Worm (Caenorhabditis elegans) whole organism, young adult: ENCODE results near the gene pho-5.

Source experiments
- B0336.3 ChIP-seq: fragments of 200-800 bp; sonication (Bioruptor generic); IDR thresholded peaks from 2 replicates; pipeline ENCODE4 v1.3.6; 2022; ENCODE audit warnings: missing genetic modification characterization, missing compliant biosample characterization
- C06A6.2 ChIP-seq: fragments of 200-800 bp; sonication (Bioruptor generic); conservative IDR thresholded peaks from 2 replicates; pipeline ENCODE4 v1.3.6; 2022; ENCODE audit warnings: missing genetic modification characterization, missing compliant biosample characterization
- C17E4.6 ChIP-seq: fragments of 200-800 bp; sonication (Bioruptor generic); IDR thresholded peaks from 2 replicates; pipeline ENCODE4 v1.3.6; 2022; ENCODE audit warnings: missing genetic modification reagents, missing genetic modification characterization, missing compliant biosample characterization
- F33H1.4 ChIP-seq: fragments of 200-800 bp; sonication (Bioruptor generic); IDR thresholded peaks from 2 replicates; pipeline ENCODE4 v1.3.6; 2022; ENCODE audit warnings: missing genetic modification reagents, missing genetic modification characterization, missing compliant biosample characterization
- F49E8.2 ChIP-seq: sonication (generic microtip); optimal IDR thresholded peaks from 3 replicates; lab custom pipeline; 2017; ENCODE audit warnings: missing genetic modification characterization, mild to moderate bottlenecking, missing compliant biosample characterization, antibody characterized with exemption, moderate library complexity; ENCODE audit not compliant: insufficient read depth
- K11D2.4 ChIP-seq: fragments of 200-800 bp; sonication (Bioruptor generic); IDR thresholded peaks from 2 replicates; pipeline ENCODE4 v1.3.6; 2022; ENCODE audit warnings: missing genetic modification reagents, missing genetic modification characterization, missing compliant biosample characterization
- T07F8.4 ChIP-seq: sonication (generic microtip); optimal IDR thresholded peaks from 2 replicates; lab custom pipeline; 2016; ENCODE audit warnings: mild to moderate bottlenecking, missing genetic modification characterization, moderate library complexity, missing compliant biosample characterization
- Y67H2A.10 ChIP-seq: fragments of 200-800 bp; sonication (Bioruptor generic); conservative IDR thresholded peaks from 2 replicates; pipeline ENCODE4 v1.3.6; 2022; ENCODE audit warnings: missing genetic modification reagents, missing genetic modification characterization, missing compliant biosample characterization
- attf-6 ChIP-seq: fragments of 200-800 bp; sonication (Bioruptor generic); IDR thresholded peaks from 2 replicates; pipeline ENCODE4 v1.3.6; 2022; ENCODE audit warnings: missing genetic modification reagents, missing genetic modification characterization, missing compliant biosample characterization
- bed-2 ChIP-seq: fragments of 200-800 bp; sonication (Bioruptor generic); IDR thresholded peaks from 2 replicates; pipeline ENCODE4 v1.3.6; 2022; ENCODE audit warnings: missing genetic modification reagents, missing genetic modification characterization, missing compliant biosample characterization
- ccch-3 ChIP-seq: fragments of 200-800 bp; sonication (Bioruptor generic); optimal IDR thresholded peaks from 2 replicates; lab custom pipeline; 2018; ENCODE audit warnings: mild to moderate bottlenecking, missing genetic modification characterization, missing compliant biosample characterization
- ceh-100 ChIP-seq: fragments of 200-800 bp; sonication (Bioruptor generic); IDR thresholded peaks from 2 replicates; pipeline ENCODE4 v1.3.6; 2022; ENCODE audit warnings: missing genetic modification reagents, missing genetic modification characterization, missing compliant biosample characterization
- ceh-91 ChIP-seq: fragments of 200-800 bp; sonication (Bioruptor generic); IDR thresholded peaks from 2 replicates; pipeline ENCODE4 v1.3.6; 2022; ENCODE audit warnings: missing genetic modification reagents, missing genetic modification characterization, missing compliant biosample characterization
- chd-7 ChIP-seq: sonication (generic microtip); optimal IDR thresholded peaks from 2 replicates; lab custom pipeline; 2016; ENCODE audit warnings: mild to moderate bottlenecking, missing genetic modification characterization, moderate library complexity, missing compliant biosample characterization
- die-1 ChIP-seq: sonication (generic microtip); optimal IDR thresholded peaks from 2 replicates; lab custom pipeline; 2016; ENCODE audit warnings: missing genotype, mild to moderate bottlenecking, missing genetic modification characterization, missing compliant biosample characterization
- dox-1 ChIP-seq: fragments of 200-800 bp; sonication (Bioruptor generic); IDR thresholded peaks from 2 replicates; pipeline ENCODE4 v1.3.6; 2022; ENCODE audit warnings: missing genetic modification reagents, missing genetic modification characterization, missing compliant biosample characterization
- dpl-1 ChIP-seq: fragments of 150-350 bp; optimal IDR thresholded peaks from 2 replicates; lab custom pipeline; 2014; ENCODE audit warnings: missing biosample characterization, missing genetic modification reagents, missing genetic modification characterization
- efl-1 ChIP-seq: fragments of 150-350 bp; optimal IDR thresholded peaks from 2 replicates; lab custom pipeline; 2014; ENCODE audit warnings: missing biosample characterization, missing genetic modification reagents, missing genetic modification characterization
- fkh-3 ChIP-seq: sonication (generic microtip); optimal IDR thresholded peaks from 2 replicates; lab custom pipeline; 2016; ENCODE audit warnings: mild to moderate bottlenecking, missing genetic modification characterization, missing compliant biosample characterization
- him-1 ChIP-seq: sonication (generic microtip); optimal IDR thresholded peaks from 2 replicates; lab custom pipeline; 2016; ENCODE audit warnings: missing genotype, missing genetic modification reagents, missing genetic modification characterization, missing compliant biosample characterization
- hlh-12 ChIP-seq: sonication (generic microtip); optimal IDR thresholded peaks from 2 replicates; lab custom pipeline; 2016; ENCODE audit warnings: missing genetic modification characterization, missing compliant biosample characterization
- hmg-1.2 ChIP-seq: fragments of 200-800 bp; sonication (Bioruptor generic); IDR thresholded peaks from 2 replicates; pipeline ENCODE4 v1.3.6; 2022; ENCODE audit warnings: missing genetic modification reagents, missing genetic modification characterization, missing compliant biosample characterization
- lin-35 ChIP-seq, 3 experiments: fragments of 150-350 bp in 2 of 3; sonication (generic microtip) in 1 of 3; optimal IDR thresholded peaks; 2 replicates each; lab custom pipeline; 2014 to 2018; ENCODE audit warnings: missing biosample characterization in 3 of 3, missing genetic modification characterization in 3 of 3, missing genetic modification reagents in 3 of 3
- lin-54 ChIP-seq: fragments of 200-800 bp; sonication (Bioruptor generic); optimal IDR thresholded peaks from 2 replicates; lab custom pipeline; 2018; ENCODE audit warnings: mild to moderate bottlenecking, missing genetic modification characterization, missing compliant biosample characterization
- lir-1 ChIP-seq: fragments of 200-800 bp; sonication (Bioruptor generic); conservative IDR thresholded peaks from 2 replicates; pipeline ENCODE4 v1.3.6; 2022; ENCODE audit warnings: missing genetic modification reagents, missing genetic modification characterization, missing compliant biosample characterization
- madf-10 ChIP-seq: sonication (generic microtip); optimal IDR thresholded peaks from 2 replicates; lab custom pipeline; 2016; ENCODE audit warnings: mild to moderate bottlenecking, missing genetic modification characterization, missing compliant biosample characterization
- madf-3 ChIP-seq: fragments of 200-800 bp; sonication (Bioruptor generic); IDR thresholded peaks from 2 replicates; pipeline ENCODE4 v1.3.6; 2022; ENCODE audit warnings: missing genetic modification reagents, missing genetic modification characterization, missing compliant biosample characterization
- mcd-1 ChIP-seq: fragments of 200-800 bp; sonication (Bioruptor generic); IDR thresholded peaks from 2 replicates; pipeline ENCODE4 v1.3.6; 2022; ENCODE audit warnings: missing genetic modification reagents, missing genetic modification characterization, missing compliant biosample characterization
- nfya-1 ChIP-seq: sonication (generic microtip); optimal IDR thresholded peaks from 2 replicates; lab custom pipeline; 2017; ENCODE audit warnings: antibody characterized with exemption, missing compliant biosample characterization, missing genetic modification characterization, borderline replicate concordance; ENCODE audit not compliant: insufficient read depth
- nhr-90 ChIP-seq: sonication (generic microtip); optimal IDR thresholded peaks from 2 replicates; lab custom pipeline; 2016; ENCODE audit warnings: missing genotype, mild to moderate bottlenecking, missing genetic modification characterization, missing compliant biosample characterization
- pbrm-1 ChIP-seq: fragments of 200-800 bp; sonication (Bioruptor generic); IDR thresholded peaks from 2 replicates; pipeline ENCODE4 v1.3.6; 2022; ENCODE audit warnings: missing genetic modification reagents, missing genetic modification characterization, missing compliant biosample characterization
- rcor-1 ChIP-seq: fragments of 200-800 bp; sonication (Bioruptor generic); IDR thresholded peaks from 2 replicates; pipeline ENCODE4 v1.3.6; 2022; ENCODE audit warnings: missing genetic modification reagents, missing genetic modification characterization, missing compliant biosample characterization
- repo-1 ChIP-seq: sonication (generic microtip); optimal IDR thresholded peaks from 2 replicates; lab custom pipeline; 2017; ENCODE audit warnings: mild to moderate bottlenecking, missing genetic modification characterization, missing compliant biosample characterization
- rpc-1 ChIP-seq, 2 experiments: fragments of 150-350 bp in 1 of 2; sonication (generic microtip) in 1 of 2; optimal IDR thresholded peaks; 2 replicates each; lab custom pipeline; 2014 to 2018; ENCODE audit warnings: missing biosample characterization in 1 of 2, missing genetic modification characterization in 1 of 2, missing genetic modification reagents in 1 of 2, missing genotype in 1 of 2
- snpc-1.3 ChIP-seq: sonication (generic microtip); optimal IDR thresholded peaks from 2 replicates; lab custom pipeline; 2017; ENCODE audit warnings: missing genetic modification characterization, mild to moderate bottlenecking, missing compliant biosample characterization, antibody characterized with exemption, moderate library complexity, missing genotype, missing genetic modification reagents; ENCODE audit not compliant: insufficient read depth
- snpc-4 ChIP-seq, 5 experiments: fragments of 150-350 bp in 1 of 5; sonication (generic microtip) in 4 of 5; optimal IDR thresholded peaks; 2 replicates each; lab custom pipeline; 2014 to 2018; ENCODE audit warnings: missing genetic modification characterization in 5 of 5, missing biosample characterization in 3 of 5, antibody characterized with exemption in 2 of 5, mild to moderate bottlenecking in 2 of 5, missing compliant biosample characterization in 2 of 5, missing genotype in 2 of 5, moderate library complexity in 2 of 5, missing genetic modification reagents in 1 of 5
- tbp1 ChIP-seq: fragments of 200-800 bp; sonication (Bioruptor generic); optimal IDR thresholded peaks from 2 replicates; lab custom pipeline; 2018; ENCODE audit warnings: mild to moderate bottlenecking, missing genetic modification characterization, missing compliant biosample characterization
- tbx-9 ChIP-seq: sonication (generic microtip); optimal IDR thresholded peaks from 2 replicates; lab custom pipeline; 2016; ENCODE audit warnings: borderline replicate concordance, missing genetic modification characterization, inconsistent platforms, missing compliant biosample characterization
- tlf-1 ChIP-seq: fragments of 200-800 bp; sonication (Bioruptor generic); optimal IDR thresholded peaks from 2 replicates; lab custom pipeline; 2018; ENCODE audit warnings: mild to moderate bottlenecking, missing genetic modification characterization, missing compliant biosample characterization
- unc-130 ChIP-seq: sonication (generic microtip); optimal IDR thresholded peaks from 2 replicates; lab custom pipeline; 2016; ENCODE audit warnings: missing genetic modification reagents, missing genetic modification characterization, missing compliant biosample characterization
- ztf-22 ChIP-seq: fragments of 200-800 bp; sonication (Bioruptor generic); optimal IDR thresholded peaks from 2 replicates; lab custom pipeline; 2018; ENCODE audit warnings: mild to moderate bottlenecking, missing genetic modification characterization, moderate library complexity, missing compliant biosample characterization
- ztf-3 ChIP-seq: fragments of 200-800 bp; sonication (Bioruptor generic); optimal IDR thresholded peaks from 2 replicates; lab custom pipeline; 2018; ENCODE audit warnings: mild to moderate bottlenecking, missing genetic modification characterization, missing compliant biosample characterization

The pho-5 gene

DNA sequence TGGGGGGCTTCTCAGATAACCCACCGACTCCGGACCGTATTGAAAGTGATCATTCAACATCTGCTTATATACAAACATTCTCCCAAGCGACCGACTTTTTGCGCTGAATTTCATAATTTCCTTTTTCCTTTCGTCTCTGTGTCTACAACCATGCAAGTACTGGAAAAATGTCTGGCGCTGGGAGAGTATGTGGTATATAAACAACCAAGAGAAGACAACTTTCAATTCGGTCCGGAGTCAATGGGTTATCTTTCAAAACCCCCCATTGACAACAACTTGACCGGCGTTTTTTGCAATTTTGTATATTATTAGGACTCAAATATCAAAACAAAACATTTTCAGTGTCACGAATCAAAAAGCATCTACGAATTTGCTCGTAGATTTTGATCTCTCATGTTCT lies 7.2 kb downstream of the pho-5 start (continued):
- TF ChIP-seq pbrm-1 (GFP tag; lab: Robert Waterston, UW) (peak; percentile 58; the same call in 1 of the 2 replicates), die-1 (tag; lab: Kevin White, UChicago) (peak; percentile 16), ztf-22 (GFP tag; lab: Kevin White, UChicago) (no peak), snpc-1.3 (tag; lab: Kevin White, UChicago) (peak; percentile 49)

DNA sequence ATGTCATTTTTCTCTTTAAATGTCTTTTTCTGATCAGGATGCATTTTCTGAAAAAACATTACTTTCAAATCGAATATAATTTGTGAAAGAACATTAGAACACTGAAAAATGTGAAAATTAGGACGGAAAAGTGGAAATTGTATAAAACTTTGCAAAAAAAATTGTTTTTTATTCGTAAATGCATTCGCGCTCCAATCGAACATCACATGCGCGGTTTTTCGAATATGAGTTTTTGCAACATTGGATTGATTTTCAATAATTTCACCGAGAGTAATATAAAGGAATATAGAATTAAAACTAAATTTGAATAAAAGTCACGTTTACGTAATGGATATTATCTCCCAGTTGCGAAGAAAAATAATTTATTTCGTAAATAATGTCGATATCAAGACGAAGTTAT lies 8.5 kb downstream of the pho-5 start, which contains the start of the genes spot-1 and B0361.11:
spot-1 (minus strand) TSS at position 47 of the 400 bp plus-strand sequence.
B0361.11 (plus strand) TSS at position 372 of the 400 bp plus-strand sequence.
- TF ChIP-seq ceh-100 (no peak), F49E8.2 (no peak), chd-7 (tag; lab: Kevin White, UChicago) (no peak), hmg-1.2 (GFP tag; lab: Robert Waterston, UW) (no peak), lir-1 (no peak), fkh-3 (tag; lab: Kevin White, UChicago) (no peak), madf-10 (no peak), ccch-3 (GFP tag; lab: Kevin White, UChicago) (no peak), rpc-1 (optimal IDR thresholded peaks at IDR 0.05; lab: Kevin White, UChicago) (no peak), rpc-1 (tag; optimal IDR thresholded peaks at IDR 0.05; lab: Kevin White, UChicago) (no peak), C17E4.6 (GFP tag; lab: Robert Waterston, UW) (no peak), ceh-91 (GFP tag; lab: Robert Waterston, UW) (no peak), snpc-4 (GFP tag; optimal IDR thresholded peaks at IDR 0.05; lab: Kevin White, UChicago) (no peak), snpc-4 (tag; optimal IDR thresholded peaks at IDR 0.05; lab: Kevin White, UChicago) (peak in 2 of 4 experiments; percentile 12 to 48), rcor-1 (GFP tag; lab: Robert Waterston, UW) (no peak), hlh-12 (tag; lab: Kevin White, UChicago) (no peak), lin-54 (GFP tag; lab: Kevin White, UChicago) (peak; percentile 87), mcd-1 (GFP tag; lab: Robert Waterston, UW) (peak; percentile 88), lin-35 (GFP tag; optimal IDR thresholded peaks at IDR 0.05; lab: Kevin White, UChicago) (peak; percentile 1 to 77 (median 27)), efl-1 (GFP tag; lab: Kevin White, UChicago) (peak; percentile 75), C06A6.2 (GFP tag; lab: Robert Waterston, UW) (no peak), dpl-1 (GFP tag; lab: Kevin White, UChicago) (peak; percentile 42)

DNA sequence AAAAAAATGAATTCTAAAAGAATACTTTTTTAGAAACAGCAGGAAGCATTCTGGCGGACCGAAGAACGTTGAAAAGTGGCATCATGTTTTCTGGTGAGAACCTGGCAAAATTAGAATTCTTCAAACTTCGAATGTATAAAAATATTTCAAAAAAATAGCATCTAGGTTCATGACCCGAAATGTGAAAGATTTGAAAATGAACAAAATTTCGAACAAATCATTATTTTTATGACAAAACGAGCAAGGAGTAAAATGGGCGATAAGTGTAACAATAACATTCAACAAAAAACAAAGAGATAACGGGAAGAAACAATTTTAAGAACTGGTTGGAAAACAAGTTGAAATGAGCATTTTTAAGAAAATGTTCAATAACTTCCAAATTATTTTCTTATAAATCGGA lies 10.4 kb downstream of the pho-5 start, which contains the start of gene psd-1:
psd-1 (minus strand) TSS at position 101 of the 400 bp plus-strand sequence.
- no peak for TF ChIP-seq madf-3 (GFP tag; lab: Robert Waterston, UW)
- TF ChIP-seq nfya-1 (tag; lab: Kevin White, UChicago) = no peak
- no peak for TF ChIP-seq lir-1
- TF ChIP-seq rpc-1 (optimal IDR thresholded peaks at IDR 0.05; lab: Kevin White, UChicago) = no peak
- no peak for TF ChIP-seq rpc-1 (tag; optimal IDR thresholded peaks at IDR 0.05; lab: Kevin White, UChicago)
- no peak for TF ChIP-seq bed-2
- no peak for TF ChIP-seq K11D2.4 (GFP tag; lab: Robert Waterston, UW)
- TF ChIP-seq ztf-3 (GFP tag; lab: Kevin White, UChicago) = no peak
- no peak for TF ChIP-seq tlf-1 (GFP tag; lab: Kevin White, UChicago)

DNA sequence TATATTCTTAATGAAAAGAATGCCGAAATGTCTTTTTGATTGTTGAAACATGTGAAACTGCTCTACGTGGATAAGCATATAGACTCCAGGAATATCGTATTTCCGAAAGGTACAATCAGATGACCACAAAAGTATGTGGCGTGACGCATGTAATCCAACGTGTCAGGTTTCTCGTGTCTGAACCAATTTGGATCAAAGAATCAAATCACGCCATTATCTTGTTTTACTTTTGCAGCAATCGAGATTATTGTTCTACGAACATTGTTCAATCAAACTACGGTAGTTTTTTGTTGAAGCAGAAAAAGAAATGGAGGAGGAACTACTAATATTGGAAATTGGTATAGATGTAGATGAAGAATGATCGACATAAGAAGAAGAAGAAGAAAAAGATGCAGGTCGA lies 12.0 kb downstream of the pho-5 start:
- TF ChIP-seq dpl-1 (GFP tag; lab: Kevin White, UChicago) = no peak
- no peak for TF ChIP-seq snpc-1.3 (tag; lab: Kevin White, UChicago)
- TF ChIP-seq unc-130 (GFP tag; lab: Kevin White, UChicago) = no peak
- no peak for TF ChIP-seq Y67H2A.10 (GFP tag; lab: Robert Waterston, UW)
- no peak for TF ChIP-seq T07F8.4 (tag; lab: Kevin White, UChicago)
- TF ChIP-seq chd-7 (tag; lab: Kevin White, UChicago) = no peak
- no peak for TF ChIP-seq him-1 (tag; lab: Kevin White, UChicago)
- TF ChIP-seq nhr-90 = no peak
- TF ChIP-seq dox-1 = no peak
- TF ChIP-seq repo-1 (tag; lab: Kevin White, UChicago) = no peak
- TF ChIP-seq F33H1.4 (GFP tag; lab: Robert Waterston, UW) = no peak
- TF ChIP-seq tbx-9 (tag; lab: Kevin White, UChicago) = no peak
- TF ChIP-seq rpc-1 (optimal IDR thresholded peaks at IDR 0.05; lab: Kevin White, UChicago) = no peak
- TF ChIP-seq rpc-1 (tag; optimal IDR thresholded peaks at IDR 0.05; lab: Kevin White, UChicago) = no peak
- no peak for TF ChIP-seq B0336.3
- no peak for TF ChIP-seq attf-6 (GFP tag; lab: Robert Waterston, UW)
- no peak for TF ChIP-seq hmg-1.2 (GFP tag; lab: Robert Waterston, UW)
- TF ChIP-seq tbp1 (GFP tag; lab: Kevin White, UChicago) = no peak
